Worm (Caenorhabditis elegans): Measurements from ENCODE around the gene ZK945.6.

ZK945.6 gene

DNA sequence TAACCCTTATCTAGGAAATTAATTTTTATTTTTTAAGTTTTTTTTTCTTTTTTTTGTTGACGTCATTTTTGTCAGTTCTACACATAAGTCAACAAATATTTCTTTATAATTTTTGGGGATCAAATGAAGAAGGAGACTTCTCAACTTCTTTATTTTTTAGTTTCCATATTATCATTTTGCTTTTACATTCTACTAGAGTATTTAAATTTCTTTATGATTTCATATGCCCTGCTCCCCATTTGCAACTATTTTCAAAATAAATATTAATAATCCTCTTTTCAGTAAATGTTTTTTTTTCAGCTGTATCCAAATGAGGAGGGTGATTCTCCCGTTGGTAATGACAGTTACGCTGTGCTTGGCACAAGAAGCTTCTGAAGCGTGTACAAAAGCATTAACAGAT, 30.6 kb upstream of the ZK945.6 start, which contains the start of gene phg-1:
Gene phg-1, plus strand, starts transcription at position 301 of the 400 bp plus-strand sequence.
- TF ChIP-seq F57A8.1 (GFP tag; optimal IDR thresholded peaks at IDR 0.05) = no peak
- TF ChIP-seq K12H6.12 (tag; optimal IDR thresholded peaks at IDR 0.05) = no peak
- no peak for TF ChIP-seq madf-6 (GFP tag; IDR thresholded peaks at IDR 0.05)

DNA sequence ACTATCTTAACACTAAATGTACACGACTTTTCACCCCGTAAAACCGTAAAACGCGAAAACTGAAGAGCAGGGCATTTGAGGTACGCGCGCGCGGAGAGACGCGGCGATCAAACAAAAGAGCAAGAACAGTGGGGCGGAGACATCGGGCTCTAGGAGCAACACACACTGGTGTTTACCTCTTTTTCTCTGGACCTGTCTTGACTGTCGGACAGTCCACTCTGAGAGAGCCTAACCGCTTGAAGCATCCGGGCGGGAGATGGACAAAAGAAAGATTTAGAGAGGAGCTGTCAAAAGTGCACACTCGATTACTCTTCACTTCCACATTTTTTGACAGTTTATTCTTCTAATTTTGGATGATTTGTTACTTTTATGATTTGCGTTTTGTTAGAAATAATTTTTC, 30.0 kb upstream of the ZK945.6 start:
- TF ChIP-seq madf-10 (tag; optimal IDR thresholded peaks at IDR 0.05) (no peak), unc-62 (GFP tag; optimal IDR thresholded peaks at IDR 0.05) (no peak), let-526 (GFP tag; IDR thresholded peaks at IDR 0.05) (no peak), rpc-1 (optimal IDR thresholded peaks at IDR 0.05) (no peak), rpc-1 (tag; optimal IDR thresholded peaks at IDR 0.05) (no peak), B0261.1 (tag; optimal IDR thresholded peaks at IDR 0.05) (no peak), ztf-6 (GFP tag; IDR thresholded peaks at IDR 0.05) (no peak), F33H1.4 (GFP tag; IDR thresholded peaks at IDR 0.05) (no peak), hmg-1.2 (GFP tag; IDR thresholded peaks at IDR 0.05) (no peak)

DNA sequence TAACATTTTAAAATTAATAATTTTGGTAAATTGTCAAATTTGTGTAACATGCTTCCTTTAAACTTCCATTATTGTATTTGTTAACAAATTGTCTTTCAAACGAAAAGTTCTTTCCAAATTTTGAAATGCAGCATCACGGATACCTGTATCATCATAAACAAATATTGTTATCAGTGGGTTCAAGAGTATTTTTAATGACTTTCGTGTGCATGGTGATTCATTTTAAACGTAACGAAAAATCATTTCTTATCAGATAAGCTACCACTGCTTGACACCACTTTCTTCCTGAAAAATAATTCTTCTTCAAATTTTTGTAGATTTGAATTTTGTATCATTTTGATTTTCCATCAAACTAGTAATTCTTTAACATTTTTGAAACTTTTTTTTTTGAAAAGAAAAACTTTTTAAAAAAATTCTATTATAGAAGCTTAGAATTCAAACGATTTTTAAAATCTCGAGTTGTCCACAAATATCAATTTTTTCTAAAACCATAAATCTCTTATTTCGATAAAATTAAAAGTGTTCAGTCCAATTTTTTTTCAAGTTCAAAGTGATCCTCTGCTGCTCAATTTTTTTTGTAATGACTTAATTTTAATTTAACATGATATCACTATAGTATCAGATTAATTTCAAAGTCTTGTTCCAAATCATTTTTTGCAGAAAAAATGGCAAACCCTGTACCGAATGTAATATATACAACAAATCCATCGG, 27.7 kb upstream of the ZK945.6 start, which contains the start of gene F27E5.9:
Gene F27E5.9, plus strand, starts transcription at position 661 of the 711 bp plus-strand sequence.
- TF ChIP-seq nhr-80 (tag; optimal IDR thresholded peaks at IDR 0.05) = peak; percentile 87
- no peak for TF ChIP-seq ztf-22 (GFP tag; optimal IDR thresholded peaks at IDR 0.05)

DNA sequence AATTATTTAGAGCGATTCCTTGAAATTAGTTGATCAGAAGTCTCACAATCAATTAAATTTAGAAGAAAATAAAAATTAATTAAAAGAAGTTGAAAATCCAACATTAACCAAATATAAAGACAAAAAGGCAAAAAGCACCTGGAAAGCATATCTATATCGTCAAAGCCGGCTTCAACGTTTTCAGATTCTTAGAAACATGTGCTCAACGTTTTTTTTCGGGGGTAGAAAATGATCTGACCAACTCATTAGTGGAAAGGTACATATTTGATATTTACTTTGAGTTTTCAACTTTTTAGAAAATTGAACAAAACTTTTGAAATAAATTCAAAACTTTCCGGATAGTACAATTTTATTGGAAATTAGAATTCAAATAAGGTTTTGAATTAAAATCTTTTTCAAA, 26.0 kb upstream of the ZK945.6 start:
- TF ChIP-seq ekl-4 (GFP tag; IDR thresholded peaks at IDR 0.05) = no peak
- no peak for TF ChIP-seq lag-1 (GFP tag; IDR thresholded peaks at IDR 0.05)
- TF ChIP-seq B0019.2 (GFP tag; conservative IDR thresholded peaks at IDR 0.05) = no peak
- no peak for TF ChIP-seq lin-35 (GFP tag; optimal IDR thresholded peaks at IDR 0.05)
- no peak for TF ChIP-seq mes-4 (tag; optimal IDR thresholded peaks at IDR 0.05)
- no peak for TF ChIP-seq ccch-3 (GFP tag; optimal IDR thresholded peaks at IDR 0.05)
- TF ChIP-seq snpc-3.4 (tag; optimal IDR thresholded peaks at IDR 0.05) = no peak
- TF ChIP-seq Y56A3A.18 (GFP tag; IDR thresholded peaks at IDR 0.05) = no peak
- TF ChIP-seq ama-1 (optimal IDR thresholded peaks at IDR 0.05) = no peak
- TF ChIP-seq ama-1 (GFP tag; optimal IDR thresholded peaks at IDR 0.05) = no peak
- TF ChIP-seq let-607 (tag; optimal IDR thresholded peaks at IDR 0.05) = no peak
- no peak for TF ChIP-seq madf-6 (GFP tag; IDR thresholded peaks at IDR 0.05)
- no peak for TF ChIP-seq dox-1 (GFP tag; IDR thresholded peaks at IDR 0.05)
- TF ChIP-seq T07F8.4 (tag; optimal IDR thresholded peaks at IDR 0.05) = no peak

DNA sequence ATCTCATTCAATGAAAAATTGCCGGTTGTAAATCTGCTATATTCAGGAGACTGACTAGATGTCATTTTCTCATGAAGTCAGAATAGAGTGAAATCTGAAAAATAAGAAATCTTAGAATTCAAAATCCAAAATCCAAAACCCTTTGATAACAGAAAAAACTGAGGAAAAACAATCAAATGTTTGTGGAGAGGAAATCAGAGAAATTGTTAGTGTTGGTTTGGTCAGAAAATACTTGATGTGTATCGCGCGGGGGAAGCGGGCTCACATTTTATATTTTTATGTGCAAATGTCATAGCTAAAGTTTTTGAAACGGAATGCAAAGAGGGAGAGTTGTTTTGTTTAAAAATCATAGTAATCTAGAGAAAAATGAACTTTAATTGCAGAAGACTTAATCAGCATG, 25.0 kb upstream of the ZK945.6 start, which contains the start of gene F27E5.5:
Gene F27E5.5, minus strand, starts transcription at position 101 of the 400 bp plus-strand sequence.
- no peak for TF ChIP-seq dox-1 (GFP tag; IDR thresholded peaks at IDR 0.05)
- no peak for TF ChIP-seq rpc-1 (optimal IDR thresholded peaks at IDR 0.05)
- no peak for TF ChIP-seq rpc-1 (tag; optimal IDR thresholded peaks at IDR 0.05)
- no peak for TF ChIP-seq B0019.2 (GFP tag; conservative IDR thresholded peaks at IDR 0.05)
- no peak for TF ChIP-seq Y56A3A.18 (GFP tag; IDR thresholded peaks at IDR 0.05)
- TF ChIP-seq ceh-27 (GFP tag; optimal IDR thresholded peaks at IDR 0.05) = no peak
- no peak for TF ChIP-seq xnd-1 (tag; optimal IDR thresholded peaks at IDR 0.05)
- no peak for TF ChIP-seq ztf-22 (GFP tag; optimal IDR thresholded peaks at IDR 0.05)

DNA sequence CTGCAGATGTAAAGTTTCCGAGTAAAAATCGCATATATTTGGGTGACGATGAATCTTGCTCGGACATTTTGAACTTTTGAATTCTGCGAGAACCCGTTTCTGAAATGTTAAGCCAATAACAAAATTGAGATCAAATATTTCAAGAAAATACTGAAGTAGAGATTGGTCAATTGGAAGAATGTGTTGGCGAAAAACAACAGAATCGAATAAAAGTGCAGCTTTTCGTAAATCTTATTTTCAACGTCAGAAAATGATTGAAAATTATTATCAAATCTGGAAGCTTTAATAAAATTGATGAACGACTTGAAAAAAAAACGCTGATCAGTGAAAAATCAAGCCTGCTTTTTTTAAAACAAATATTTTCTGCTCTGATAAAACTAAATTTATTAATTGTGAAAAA, 20.6 kb upstream of the ZK945.6 start, which contains the start of gene F27E5.8:
Gene F27E5.8, minus strand, starts transcription at position 101 of the 400 bp plus-strand sequence.
- TF ChIP-seq ceh-79 (tag; optimal IDR thresholded peaks at IDR 0.05) = no peak

Data from whole organism, young adult.